Fruit fly (Drosophila melanogaster): ENCODE results near the gene CG3168.
A peak's percentile ranks its signal among the peaks of the same experiment; 100 is the strongest.

CG3168 gene

DNA sequence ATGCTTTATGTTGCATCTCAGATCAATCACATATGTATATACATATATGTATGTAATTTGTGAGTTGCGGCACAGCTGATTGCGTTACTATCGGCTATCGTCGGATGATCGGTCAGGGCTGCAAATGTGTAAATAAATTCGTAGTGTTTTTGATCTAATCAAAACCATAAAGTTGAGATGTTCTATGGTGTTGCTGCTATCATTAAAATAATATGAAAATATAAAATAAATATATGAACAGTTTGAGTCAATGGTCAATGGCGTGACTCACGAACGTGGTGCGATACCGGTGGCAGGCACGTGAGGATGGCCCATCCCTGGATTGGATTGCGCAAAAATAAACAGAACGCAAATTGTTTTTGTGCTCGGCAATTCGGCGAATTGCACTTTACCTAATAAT is 31.1 kb upstream of the CG3168 start, which contains the start of gene Coq7 (continued):
- peak; percentile 86 for TF ChIP-seq trem (tag; optimal IDR thresholded peaks at IDR 0.05)
- no peak for TF ChIP-seq pan (optimal IDR thresholded peaks at IDR 0.05)
- peak in 1 of 2 experiments; percentile 92 for TF ChIP-seq pan (GFP tag; optimal IDR thresholded peaks at IDR 0.05 in 1 of 2, IDR thresholded peaks at IDR 0.05 in 1 of 2)
- peak; percentile 88 for TF ChIP-seq ttk (GFP tag; IDR thresholded peaks at IDR 0.05)
- peak; percentile 99 for TF ChIP-seq CG13287 (GFP tag; IDR thresholded peaks at IDR 0.05; ENCODE audit: partially characterized antibody)
- TF ChIP-seq CG33557 (GFP tag; optimal IDR thresholded peaks at IDR 0.05): peak; percentile 84
- no peak for TF ChIP-seq Blimp-1 (GFP tag; optimal IDR thresholded peaks at IDR 0.05)
- peak; percentile 45 for TF ChIP-seq CG16863 (GFP tag; optimal IDR thresholded peaks at IDR 0.05)
- TF ChIP-seq CG14710 (tag; optimal IDR thresholded peaks at IDR 0.05): peak; percentile 91
- peak; percentile 89 for TF ChIP-seq Rx (GFP tag; IDR thresholded peaks at IDR 0.05)
- peak; percentile 80 for TF ChIP-seq HHEX (GFP tag; optimal IDR thresholded peaks at IDR 0.05)
- no peak for TF ChIP-seq CG12071 (GFP tag; optimal IDR thresholded peaks at IDR 0.05)
- TF ChIP-seq CG11093 (GFP tag; IDR thresholded peaks at IDR 0.05): peak; percentile 87
- no peak for TF ChIP-seq Fer2 (tag; optimal IDR thresholded peaks at IDR 0.05)
- peak; percentile 72 for TF ChIP-seq cwo (GFP tag; optimal IDR thresholded peaks at IDR 0.05)
- TF ChIP-seq Mrtf (GFP tag; IDR thresholded peaks at IDR 0.05): peak; percentile 84
- peak; percentile 39 for TF ChIP-seq ERR (GFP tag; optimal IDR thresholded peaks at IDR 0.05)
- TF ChIP-seq crp (GFP tag; optimal IDR thresholded peaks at IDR 0.05): peak; percentile 57 to 92
- peak; percentile 88 for TF ChIP-seq CG2889 (GFP tag; IDR thresholded peaks at IDR 0.05)
- no peak for TF ChIP-seq kni (GFP tag; optimal IDR thresholded peaks at IDR 0.05)
- peak; percentile 77 for TF ChIP-seq CG3065 (GFP tag; optimal IDR thresholded peaks at IDR 0.05)
- TF ChIP-seq NFAT (GFP tag; IDR thresholded peaks at IDR 0.05): peak; percentile 90
- peak; percentile 85 for TF ChIP-seq Max (GFP tag; optimal IDR thresholded peaks at IDR 0.05)
- 0 out of 2 replicates have a peak, but pooled peaks have one; percentile 21 for TF ChIP-seq dimm (GFP tag; IDR thresholded peaks at IDR 0.05)
- TF ChIP-seq CG32772 (GFP tag; IDR thresholded peaks at IDR 0.05): peak; percentile 90
- peak; percentile 79 for TF ChIP-seq Hsf (GFP tag; optimal IDR thresholded peaks at IDR 0.05)
- no peak for TF ChIP-seq Hr39 (optimal IDR thresholded peaks at IDR 0.05)
- TF ChIP-seq YL-1 (GFP tag; optimal IDR thresholded peaks at IDR 0.05): peak; percentile 82
- TF ChIP-seq CG3847 (GFP tag; IDR thresholded peaks at IDR 0.05): peak; percentile 94
- TF ChIP-seq ewg (GFP tag; optimal IDR thresholded peaks at IDR 0.05): peak; percentile 78
- no peak for TF ChIP-seq CG14965 (GFP tag; optimal IDR thresholded peaks at IDR 0.05; ENCODE audit: borderline replicate concordance)
- TF ChIP-seq insv (GFP tag; optimal IDR thresholded peaks at IDR 0.05): peak in 1 of 2 experiments; percentile 53
- peak; percentile 62 for TF ChIP-seq Elba2 (GFP tag; optimal IDR thresholded peaks at IDR 0.05)
- peak; percentile 85 for TF ChIP-seq CG17328 (GFP tag; IDR thresholded peaks at IDR 0.05)
- no peak for TF ChIP-seq disco-r (GFP tag; optimal IDR thresholded peaks at IDR 0.05)
- peak; percentile 92 for TF ChIP-seq CG12391 (tag; optimal IDR thresholded peaks at IDR 0.05)
- TF ChIP-seq E2f2 (GFP tag; IDR thresholded peaks at IDR 0.05): peak; percentile 76
- peak; percentile 62 for TF ChIP-seq CG13624 (GFP tag; optimal IDR thresholded peaks at IDR 0.05)
- TF ChIP-seq CG9609 (GFP tag; optimal IDR thresholded peaks at IDR 0.05): peak; percentile 40
- peak; percentile 94 for TF ChIP-seq CG6272 (GFP tag; IDR thresholded peaks at IDR 0.05)
- TF ChIP-seq ab (GFP tag; optimal IDR thresholded peaks at IDR 0.05): no peak
- peak; percentile 81 for TF ChIP-seq Meics (GFP tag; optimal IDR thresholded peaks at IDR 0.05)
- TF ChIP-seq CG14441 (GFP tag; IDR thresholded peaks at IDR 0.05): peak; percentile 94
- peak; percentile 52 for TF ChIP-seq CG18476 (GFP tag; optimal IDR thresholded peaks at IDR 0.05)
- peak; percentile 69 for TF ChIP-seq CG43689 (GFP tag; IDR thresholded peaks at IDR 0.05)
- peak; percentile 84; the same call in 2 of the 3 replicates for TF ChIP-seq jigr1 (GFP tag; IDR thresholded peaks at IDR 0.05)
- peak; percentile 95 for TF ChIP-seq ci (GFP tag; IDR thresholded peaks at IDR 0.05)
- peak; percentile 90 for TF ChIP-seq Opbp (GFP tag; IDR thresholded peaks at IDR 0.05; ENCODE audit: partially characterized antibody)
- TF ChIP-seq CG12744 (GFP tag; optimal IDR thresholded peaks at IDR 0.05): no peak
- peak; percentile 73 for TF ChIP-seq CG12104 (GFP tag; optimal IDR thresholded peaks at IDR 0.05)
- TF ChIP-seq Optix (GFP tag; IDR thresholded peaks at IDR 0.05): peak; percentile 90
- TF ChIP-seq ken (GFP tag; IDR thresholded peaks at IDR 0.05): peak; percentile 92

Measured in whole organism, embryonic.